Worm (Caenorhabditis elegans) whole organism, L3 larva: ENCODE measurements around the gene C26B9.6.

Experiments used
- ceh-16 ChIP-seq: sonication (generic microtip); optimal IDR thresholded peaks from 2 replicates; lab custom pipeline; 2017; ENCODE audit warnings: missing biosample characterization, missing genetic modification characterization
- pha-4 ChIP-seq: fragments of 150-350 bp; optimal IDR thresholded peaks from 2 replicates; lab custom pipeline; 2014; ENCODE audit warnings: missing biosample characterization, missing genetic modification reagents, missing genetic modification characterization
- zag-1 ChIP-seq: fragments of 150-350 bp; optimal IDR thresholded peaks from 2 replicates; lab custom pipeline; 2014; ENCODE audit warnings: missing biosample characterization, missing genetic modification characterization

- TF ChIP-seq ceh-16 (tag; lab: Kevin White, UChicago) (no peak), pha-4 (tag; lab: Kevin White, UChicago) (no peak), zag-1 (tag; lab: Kevin White, UChicago) (no peak)
These were observed 37.4 kb upstream of the C26B9.6 start, which contains the start of gene F35C8.8 for ce11 chrX:5372638-5373037.
